Worm (Caenorhabditis elegans): ENCODE data around the gene mlc-2.

The mlc-2 gene

DNA sequence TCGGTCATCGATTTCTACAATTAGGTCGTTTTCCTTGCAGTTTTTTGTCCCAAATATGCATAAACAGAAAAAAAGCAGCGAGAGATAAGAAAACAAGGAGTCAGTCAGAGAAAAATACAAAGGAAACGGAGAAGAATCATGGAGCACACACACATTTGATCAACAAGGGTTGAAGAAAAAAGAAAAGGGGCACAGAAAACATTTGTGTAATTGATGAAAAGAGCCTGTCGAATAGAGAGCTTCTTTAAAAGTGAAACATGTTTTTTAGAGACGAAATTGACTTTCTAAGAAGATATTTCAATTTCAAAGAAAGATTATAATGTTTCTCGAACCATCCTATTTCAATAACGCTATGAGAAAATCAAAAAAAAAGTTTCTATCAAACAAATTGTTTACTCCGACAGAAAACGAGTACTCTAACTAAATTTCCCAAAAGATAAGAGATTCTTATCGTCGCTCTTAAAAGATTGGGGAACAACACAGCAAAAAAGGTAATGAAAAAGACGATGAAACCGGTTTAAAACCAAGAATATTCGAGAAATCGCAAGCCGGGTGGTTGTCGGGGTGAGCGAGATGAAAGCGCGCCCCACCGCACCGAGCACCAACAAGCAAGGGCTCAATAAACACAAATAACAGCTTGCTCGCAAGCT is 18.3 kb upstream of the mlc-2 start, which contains the start of gene tps-1:
Gene tps-1, minus strand, starts transcription at position 14 of the 650 bp plus-strand sequence.
- TF ChIP-seq cog-1 (tag; optimal IDR thresholded peaks at IDR 0.05), result no peak
- no peak for TF ChIP-seq T22C8.4 (GFP tag; IDR thresholded peaks at IDR 0.05)
- no peak for TF ChIP-seq flt-1 (GFP tag; IDR thresholded peaks at IDR 0.05)
- TF ChIP-seq ref-1 (GFP tag; conservative IDR thresholded peaks at IDR 0.05), result no peak
- TF ChIP-seq med-1 (GFP tag; optimal IDR thresholded peaks at IDR 0.05; ENCODE audit: insufficient read depth), result no peak
- TF ChIP-seq ztf-23 (GFP tag; IDR thresholded peaks at IDR 0.05), result no peak
- TF ChIP-seq klf-2 (GFP tag; conservative IDR thresholded peaks at IDR 0.05), result no peak
- no peak for TF ChIP-seq ztf-29 (GFP tag; IDR thresholded peaks at IDR 0.05)
- TF ChIP-seq tab-1 (GFP tag; IDR thresholded peaks at IDR 0.05), result no peak

- TF ChIP-seq cog-1 (tag; optimal IDR thresholded peaks at IDR 0.05) (no peak), med-1 (GFP tag; optimal IDR thresholded peaks at IDR 0.05; ENCODE audit: insufficient read depth) (no peak), ref-1 (GFP tag; conservative IDR thresholded peaks at IDR 0.05) (no peak), T22C8.4 (GFP tag; IDR thresholded peaks at IDR 0.05) (no peak), ztf-29 (GFP tag; IDR thresholded peaks at IDR 0.05) (no peak), flt-1 (GFP tag; IDR thresholded peaks at IDR 0.05) (no peak), tab-1 (GFP tag; IDR thresholded peaks at IDR 0.05) (no peak), ztf-23 (GFP tag; IDR thresholded peaks at IDR 0.05) (no peak), klf-2 (GFP tag; conservative IDR thresholded peaks at IDR 0.05) (no peak)
Observed at ce11 chrX:17472917-17473316, 16.5 kb upstream of the mlc-2 start.

ce11 chrX:17471703-17472102 is 15.3 kb upstream of the mlc-2 start:
- TF ChIP-seq ref-1 (GFP tag; conservative IDR thresholded peaks at IDR 0.05) (no peak), klf-2 (GFP tag; conservative IDR thresholded peaks at IDR 0.05) (no peak), med-1 (GFP tag; optimal IDR thresholded peaks at IDR 0.05; ENCODE audit: insufficient read depth) (no peak), flt-1 (GFP tag; IDR thresholded peaks at IDR 0.05) (no peak), cog-1 (tag; optimal IDR thresholded peaks at IDR 0.05) (no peak), tab-1 (GFP tag; IDR thresholded peaks at IDR 0.05) (no peak), ztf-23 (GFP tag; IDR thresholded peaks at IDR 0.05) (no peak), T22C8.4 (GFP tag; IDR thresholded peaks at IDR 0.05) (no peak), ztf-29 (GFP tag; IDR thresholded peaks at IDR 0.05) (no peak)

DNA sequence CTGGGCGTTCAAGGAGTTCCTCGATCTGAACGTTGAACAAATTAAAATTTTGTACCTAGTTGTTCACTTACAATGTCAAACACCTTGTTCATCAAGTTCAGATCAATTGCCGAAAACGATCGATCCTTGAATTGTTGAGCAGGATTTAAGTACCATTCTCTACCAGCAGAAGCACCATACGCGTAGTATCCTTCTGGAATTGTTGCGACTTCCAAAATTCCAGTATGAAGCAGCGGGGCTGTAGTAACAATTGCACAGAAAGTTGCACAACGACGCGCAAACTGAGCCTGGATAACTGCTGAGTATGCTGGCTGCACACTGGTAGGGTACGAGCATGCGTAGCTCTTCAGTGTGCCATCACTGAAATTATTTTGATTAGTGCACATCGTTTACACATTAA is 12.1 kb upstream of the mlc-2 start:
- TF ChIP-seq ztf-23 (GFP tag; IDR thresholded peaks at IDR 0.05) (no peak), T22C8.4 (GFP tag; IDR thresholded peaks at IDR 0.05) (no peak), cog-1 (tag; optimal IDR thresholded peaks at IDR 0.05) (no peak), tab-1 (GFP tag; IDR thresholded peaks at IDR 0.05) (no peak), ref-1 (GFP tag; conservative IDR thresholded peaks at IDR 0.05) (no peak), ztf-29 (GFP tag; IDR thresholded peaks at IDR 0.05) (no peak), med-1 (GFP tag; optimal IDR thresholded peaks at IDR 0.05; ENCODE audit: insufficient read depth) (no peak), klf-2 (GFP tag; conservative IDR thresholded peaks at IDR 0.05) (no peak), flt-1 (GFP tag; IDR thresholded peaks at IDR 0.05) (no peak)

DNA sequence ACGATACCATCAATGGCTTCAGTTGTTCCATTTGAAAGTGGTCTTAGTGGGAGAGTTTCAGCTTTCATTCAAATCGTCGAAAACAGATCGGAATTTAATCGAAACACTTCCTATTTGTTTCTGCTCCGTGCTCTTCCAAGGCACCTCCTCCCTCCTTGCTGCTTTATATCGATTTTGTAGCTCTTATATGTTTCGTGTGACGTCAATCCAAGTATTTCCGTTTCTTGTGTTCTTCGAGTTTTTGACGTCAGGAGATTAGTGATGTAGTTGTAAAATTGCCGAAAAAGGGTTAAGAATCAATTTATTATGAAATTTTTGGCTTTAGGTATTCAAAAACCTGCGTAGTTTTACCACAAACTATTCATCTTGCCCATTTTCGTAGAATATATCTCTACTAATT is 10.2 kb upstream of the mlc-2 start, which contains the start of gene ZK54.3:
Gene ZK54.3, minus strand, starts transcription at position 391 of the 400 bp plus-strand sequence.
- no peak for TF ChIP-seq klf-2 (GFP tag; conservative IDR thresholded peaks at IDR 0.05)

ce11 chrX:17464801-17465200 is 8.4 kb upstream of the mlc-2 start, which contains the start of gene slc-17.1:
Gene slc-17.1 (minus strand): TSS chrX:17464901.
- TF ChIP-seq ref-1 (GFP tag; conservative IDR thresholded peaks at IDR 0.05) (no peak), med-1 (GFP tag; optimal IDR thresholded peaks at IDR 0.05; ENCODE audit: insufficient read depth) (no peak), ztf-23 (GFP tag; IDR thresholded peaks at IDR 0.05) (no peak), cog-1 (tag; optimal IDR thresholded peaks at IDR 0.05) (no peak), flt-1 (GFP tag; IDR thresholded peaks at IDR 0.05) (no peak), klf-2 (GFP tag; conservative IDR thresholded peaks at IDR 0.05) (no peak), T22C8.4 (GFP tag; IDR thresholded peaks at IDR 0.05) (no peak)

- TF ChIP-seq tab-1 (GFP tag; IDR thresholded peaks at IDR 0.05), result no peak
- no peak for TF ChIP-seq ref-1 (GFP tag; conservative IDR thresholded peaks at IDR 0.05)
- TF ChIP-seq ztf-29 (GFP tag; IDR thresholded peaks at IDR 0.05), result no peak
- no peak for TF ChIP-seq flt-1 (GFP tag; IDR thresholded peaks at IDR 0.05)
- TF ChIP-seq cog-1 (tag; optimal IDR thresholded peaks at IDR 0.05), result no peak
- TF ChIP-seq ztf-23 (GFP tag; IDR thresholded peaks at IDR 0.05), result no peak
- no peak for TF ChIP-seq klf-2 (GFP tag; conservative IDR thresholded peaks at IDR 0.05)
- no peak for TF ChIP-seq med-1 (GFP tag; optimal IDR thresholded peaks at IDR 0.05; ENCODE audit: insufficient read depth)
Observed at ce11 chrX:17461958-17462357, 5.6 kb upstream of the mlc-2 start.

- TF ChIP-seq cog-1 (tag; optimal IDR thresholded peaks at IDR 0.05) (no peak), ztf-23 (GFP tag; IDR thresholded peaks at IDR 0.05) (peak; percentile 60; the same call in 1 of the 2 replicates)
Observed at ce11 chrX:17458887-17459286, 2.5 kb upstream of the mlc-2 start, which contains the start of gene mlc-1. Gene mlc-1 (plus strand): TSS chrX:17459210.

DNA sequence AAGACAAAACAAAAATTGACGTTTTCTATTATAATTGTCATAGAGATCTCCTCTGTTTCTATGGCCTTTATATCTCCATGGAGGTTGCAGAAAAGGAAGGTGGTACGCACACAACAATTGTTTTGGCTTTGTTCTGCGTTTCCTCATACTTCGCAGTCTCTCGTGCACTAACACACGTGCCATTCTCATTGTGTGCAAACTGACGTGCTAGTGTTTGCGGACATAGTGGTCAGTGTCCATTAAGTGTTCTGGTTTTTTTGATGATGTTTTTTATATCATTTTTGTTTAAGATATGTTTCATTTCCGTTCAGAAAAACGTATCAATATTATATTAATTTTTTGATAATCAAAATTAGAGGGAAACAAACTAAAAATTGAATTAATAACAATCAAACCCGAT is 5.0 kb downstream of the mlc-2 start, which contains the start of gene C36E6.2:
Gene C36E6.2, plus strand, starts transcription at position 261 of the 400 bp plus-strand sequence.
- TF ChIP-seq cog-1 (tag; optimal IDR thresholded peaks at IDR 0.05) (peak; percentile 59), T22C8.4 (GFP tag; IDR thresholded peaks at IDR 0.05) (no peak), ref-1 (GFP tag; conservative IDR thresholded peaks at IDR 0.05) (peak; percentile 87), ztf-23 (GFP tag; IDR thresholded peaks at IDR 0.05) (no peak), ztf-29 (GFP tag; IDR thresholded peaks at IDR 0.05) (peak; percentile 52; the same call in 1 of the 2 replicates), med-1 (GFP tag; optimal IDR thresholded peaks at IDR 0.05; ENCODE audit: insufficient read depth) (no peak), klf-2 (GFP tag; conservative IDR thresholded peaks at IDR 0.05) (no peak), flt-1 (GFP tag; IDR thresholded peaks at IDR 0.05) (peak; percentile 42; the same call in 1 of the 2 replicates), tab-1 (GFP tag; IDR thresholded peaks at IDR 0.05) (no peak)

DNA sequence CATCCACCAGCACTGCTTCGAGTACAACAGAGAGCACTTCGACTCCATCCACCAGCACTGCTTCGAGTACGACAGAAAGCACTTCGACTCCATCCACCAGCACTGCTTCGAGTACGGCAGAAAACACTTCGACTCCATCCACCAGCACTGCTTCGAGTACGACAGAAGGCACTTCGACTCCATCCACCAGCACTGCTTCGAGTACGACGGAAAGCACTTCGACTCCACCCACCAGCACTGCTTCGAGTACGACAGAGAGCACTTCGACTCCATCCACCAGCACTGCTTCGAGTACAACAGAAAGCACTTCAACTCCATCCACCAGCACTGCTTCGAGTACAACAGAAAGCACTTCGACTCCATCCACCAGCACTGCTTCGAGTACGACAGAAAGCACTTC is 11.7 kb downstream of the mlc-2 start:
- TF ChIP-seq klf-2 (GFP tag; conservative IDR thresholded peaks at IDR 0.05) (0 out of 2 replicates have a peak, but pooled peaks have one; percentile 48), ref-1 (GFP tag; conservative IDR thresholded peaks at IDR 0.05) (0 out of 2 replicates have a peak, but pooled peaks have one; percentile 35), tab-1 (GFP tag; IDR thresholded peaks at IDR 0.05) (peak; percentile 78), flt-1 (GFP tag; IDR thresholded peaks at IDR 0.05) (0 out of 2 replicates have a peak, but pooled peaks have one; percentile 19), T22C8.4 (GFP tag; IDR thresholded peaks at IDR 0.05) (peak; percentile 48), ztf-23 (GFP tag; IDR thresholded peaks at IDR 0.05) (peak; percentile 23)

Data from whole organism, midembryonic.